Worm (Caenorhabditis elegans) whole organism, L4 larva: ENCODE measurements around the gene col-89.

Experiments
- D1046.2 ChIP-seq: fragments of 200-800 bp; sonication (Bioruptor generic); IDR thresholded peaks from 2 replicates; pipeline ENCODE4 v1.3.6; 2022; ENCODE audit warnings: missing genetic modification characterization, missing compliant biosample characterization
- F26F4.8 ChIP-seq: fragments of 200-800 bp; sonication (Bioruptor generic); conservative IDR thresholded peaks from 2 replicates; pipeline ENCODE4 v1.3.6; 2022; ENCODE audit warnings: missing genetic modification characterization, missing compliant biosample characterization
- F44E2.7 ChIP-seq: fragments of 200-800 bp; sonication (Bioruptor generic); IDR thresholded peaks from 2 replicates; pipeline ENCODE4 v2.1.2; 2022; ENCODE audit warnings: missing genetic modification characterization, missing compliant biosample characterization
- T26A8.4 ChIP-seq: fragments of 200-800 bp; sonication (Bioruptor generic); IDR thresholded peaks from 2 replicates; pipeline ENCODE4 v1.3.6; 2022; ENCODE audit warnings: missing genetic modification characterization, missing compliant biosample characterization
- Y105C5A.15 ChIP-seq: fragments of 200-800 bp; sonication (Bioruptor generic); IDR thresholded peaks from 2 replicates; pipeline ENCODE4 v1.3.6; 2022; ENCODE audit warnings: missing genetic modification characterization, missing compliant biosample characterization
- Y75B8A.6 ChIP-seq: fragments of 200-800 bp; sonication (Bioruptor generic); IDR thresholded peaks from 2 replicates; pipeline ENCODE4 v1.3.6; 2022; ENCODE audit warnings: missing genetic modification reagents, missing genetic modification characterization, missing compliant biosample characterization
- aha-1 ChIP-seq: fragments of 150-350 bp; peaks from one replicate; lab custom pipeline; 2014; ENCODE audit warnings: missing biosample characterization, missing genetic modification characterization
- aly-2 ChIP-seq: sonication (generic microtip); optimal IDR thresholded peaks from 2 replicates; lab custom pipeline; 2018; ENCODE audit warnings: missing biosample characterization, missing genetic modification characterization
- arid-1 ChIP-seq: fragments of 200-800 bp; sonication (Bioruptor generic); conservative IDR thresholded peaks from 2 replicates; pipeline ENCODE4 v1.3.6; 2022; ENCODE audit warnings: missing genetic modification reagents, missing genetic modification characterization, missing compliant biosample characterization
- ceh-20 ChIP-seq: fragments of 200-800 bp; sonication (Bioruptor generic); IDR thresholded peaks from 2 replicates; pipeline ENCODE4 v1.3.6; 2022; ENCODE audit warnings: missing genetic modification reagents, missing genetic modification characterization, missing compliant biosample characterization
- ceh-28 ChIP-seq: fragments of 150-350 bp; optimal IDR thresholded peaks from 2 replicates; lab custom pipeline; 2014; ENCODE audit warnings: missing biosample characterization, missing genetic modification reagents, missing genetic modification characterization
- ceh-32 ChIP-seq: sonication (generic microtip); optimal IDR thresholded peaks from 2 replicates; lab custom pipeline; 2016; ENCODE audit warnings: mild to moderate bottlenecking, missing genetic modification characterization, missing compliant biosample characterization; ENCODE audit not compliant: poor library complexity
- ceh-82 ChIP-seq: sonication (generic microtip); optimal IDR thresholded peaks from 2 replicates; lab custom pipeline; 2017; ENCODE audit warnings: missing biosample characterization, missing genetic modification characterization
- ces-1 ChIP-seq: fragments of 150-350 bp; sonication (generic microtip); optimal IDR thresholded peaks from 4 replicates; lab custom pipeline; 2014; ENCODE audit warnings: missing biosample characterization, missing genetic modification reagents, missing genetic modification characterization
- daf-16 ChIP-seq, 3 experiments: sonication (generic microtip); optimal IDR thresholded peaks; 2 replicates each; lab custom pipeline; 2016 to 2017; ENCODE audit warnings: missing genetic modification characterization in 3 of 3, missing genetic modification reagents in 3 of 3, mild to moderate bottlenecking in 2 of 3, missing compliant biosample characterization in 2 of 3, missing biosample characterization in 1 of 3, moderate library complexity in 1 of 3
- dmd-8 ChIP-seq: fragments of 200-800 bp; sonication (Bioruptor generic); IDR thresholded peaks from 2 replicates; pipeline ENCODE4 v1.3.6; 2022; ENCODE audit warnings: missing genetic modification characterization, missing compliant biosample characterization
- dmd-9 ChIP-seq: fragments of 200-800 bp; sonication (Bioruptor generic); IDR thresholded peaks from 2 replicates; pipeline ENCODE4 v1.3.6; 2022; ENCODE audit warnings: missing genetic modification reagents, missing genetic modification characterization, missing compliant biosample characterization
- duxl-1 ChIP-seq: sonication (generic microtip); optimal IDR thresholded peaks from 2 replicates; lab custom pipeline; 2016; ENCODE audit warnings: mild to moderate bottlenecking, missing genetic modification characterization, moderate library complexity, missing compliant biosample characterization; ENCODE audit not compliant: poor library complexity
- dve-1 ChIP-seq: sonication (generic microtip); optimal IDR thresholded peaks from 2 replicates; lab custom pipeline; 2017; ENCODE audit warnings: antibody characterized with exemption, mild to moderate bottlenecking, missing genetic modification characterization, missing compliant biosample characterization; ENCODE audit not compliant: insufficient read depth
- egl-43 ChIP-seq: fragments of 200-800 bp; sonication (Bioruptor generic); IDR thresholded peaks from 2 replicates; pipeline ENCODE4 v1.3.6; 2022; ENCODE audit warnings: missing genetic modification reagents, missing genetic modification characterization, missing compliant biosample characterization
- fkh-10 ChIP-seq: fragments of 150-350 bp; optimal IDR thresholded peaks from 2 replicates; lab custom pipeline; 2014; ENCODE audit warnings: missing biosample characterization, missing genetic modification reagents, missing genetic modification characterization
- hif-1 ChIP-seq, 2 experiments: sonication (generic microtip); optimal IDR thresholded peaks; 2 replicates each; lab custom pipeline; 2016 to 2017; ENCODE audit warnings: missing compliant biosample characterization in 2 of 2, missing genetic modification characterization in 2 of 2, missing genetic modification reagents in 2 of 2, missing genotype in 2 of 2, mild to moderate bottlenecking in 1 of 2
- hmg-1.1 ChIP-seq: fragments of 200-800 bp; sonication (Bioruptor generic); IDR thresholded peaks from 2 replicates; pipeline ENCODE4 v1.3.6; 2022; ENCODE audit warnings: missing genetic modification reagents, missing genetic modification characterization, missing compliant biosample characterization
- jun-1 ChIP-seq: fragments of 150-350 bp; optimal IDR thresholded peaks from 2 replicates; lab custom pipeline; 2014; ENCODE audit warnings: missing biosample characterization, missing genetic modification reagents, missing genetic modification characterization
- lin-13 ChIP-seq: fragments of 150-350 bp; optimal IDR thresholded peaks from 2 replicates; lab custom pipeline; 2014; ENCODE audit warnings: missing biosample characterization, missing genetic modification reagents, missing genetic modification characterization
- lsy-2 ChIP-seq, 2 experiments: fragments of 150-350 bp in 1 of 2; sonication (generic microtip) in 1 of 2; optimal IDR thresholded peaks; 2 replicates each; lab custom pipeline; 2014 to 2017; ENCODE audit warnings: missing biosample characterization in 2 of 2, missing genetic modification characterization in 2 of 2
- madf-5 ChIP-seq, 2 experiments: fragments of 200-800 bp; sonication (Bioruptor generic); IDR thresholded peaks; 2 replicates each; pipeline ENCODE4 v1.3.6; 2022; ENCODE audit warnings: missing compliant biosample characterization in 2 of 2, missing genetic modification characterization in 2 of 2
- mdl-1 ChIP-seq, 2 experiments: fragments of 150-350 bp in 1 of 2; sonication (generic microtip) in 1 of 2; optimal IDR thresholded peaks; 2 replicates each; lab custom pipeline; 2014 to 2017; ENCODE audit warnings: missing biosample characterization in 2 of 2, missing genetic modification characterization in 2 of 2
- mes-2 ChIP-seq: sonication (generic microtip); optimal IDR thresholded peaks from 2 replicates; lab custom pipeline; 2016; ENCODE audit warnings: missing genotype, mild to moderate bottlenecking, missing genetic modification characterization, missing compliant biosample characterization; ENCODE audit not compliant: poor library complexity, severe bottlenecking
- mxl-3 ChIP-seq: fragments of 200-800 bp; sonication (Bioruptor generic); optimal IDR thresholded peaks from 2 replicates; lab custom pipeline; 2018; ENCODE audit warnings: mild to moderate bottlenecking, missing genetic modification characterization, missing compliant biosample characterization
- nhr-11 ChIP-seq: fragments of 150-350 bp; optimal IDR thresholded peaks from 2 replicates; lab custom pipeline; 2014; ENCODE audit warnings: missing biosample characterization, missing genetic modification characterization
- nhr-111 ChIP-seq: fragments of 200-800 bp; sonication (Bioruptor generic); optimal IDR thresholded peaks from 2 replicates; lab custom pipeline; 2018; ENCODE audit warnings: mild to moderate bottlenecking, missing genetic modification characterization, missing compliant biosample characterization
- nhr-237 ChIP-seq: sonication (generic microtip); optimal IDR thresholded peaks from 2 replicates; lab custom pipeline; 2017; ENCODE audit warnings: missing biosample characterization, missing genetic modification characterization
- nhr-28 ChIP-seq: fragments of 150-350 bp; optimal IDR thresholded peaks from 2 replicates; lab custom pipeline; 2014; ENCODE audit warnings: missing biosample characterization, missing genetic modification characterization
- nhr-41 ChIP-seq: fragments of 200-800 bp; sonication (Bioruptor generic); IDR thresholded peaks from 2 replicates; pipeline ENCODE4 v1.3.6; 2022; ENCODE audit warnings: missing genetic modification reagents, missing genetic modification characterization, missing compliant biosample characterization
- nhr-42 ChIP-seq: fragments of 200-800 bp; sonication (Bioruptor generic); IDR thresholded peaks from 2 replicates; pipeline ENCODE4 v1.3.6; 2022; ENCODE audit warnings: missing genetic modification characterization, missing compliant biosample characterization
- nhr-6 ChIP-seq: fragments of 150-350 bp; optimal IDR thresholded peaks from 2 replicates; lab custom pipeline; 2014; ENCODE audit warnings: missing biosample characterization, missing genetic modification characterization
- nhr-77 ChIP-seq: fragments of 150-350 bp; optimal IDR thresholded peaks from 2 replicates; lab custom pipeline; 2014; ENCODE audit warnings: missing biosample characterization, missing genetic modification characterization
- php-3 ChIP-seq: fragments of 200-800 bp; sonication (Bioruptor generic); IDR thresholded peaks from 2 replicates; pipeline ENCODE4 v1.3.6; 2022; ENCODE audit warnings: missing genetic modification reagents, missing genetic modification characterization, missing compliant biosample characterization
- pqm-1 ChIP-seq: sonication (generic microtip); optimal IDR thresholded peaks from 2 replicates; lab custom pipeline; 2017; ENCODE audit warnings: missing biosample characterization, missing genetic modification characterization
- rbr-2 ChIP-seq: sonication (generic microtip); optimal IDR thresholded peaks from 2 replicates; lab custom pipeline; 2016; ENCODE audit warnings: missing genotype, missing genetic modification characterization, missing compliant biosample characterization
- spr-1 ChIP-seq: sonication (generic microtip); optimal IDR thresholded peaks from 2 replicates; lab custom pipeline; 2016; ENCODE audit warnings: mild to moderate bottlenecking, missing genetic modification characterization, missing compliant biosample characterization
- spr-3 ChIP-seq: fragments of 200-800 bp; sonication (Bioruptor generic); optimal IDR thresholded peaks from 2 replicates; lab custom pipeline; 2018; ENCODE audit warnings: mild to moderate bottlenecking, missing genetic modification characterization, missing compliant biosample characterization
- tra-1 ChIP-seq: fragments of 200-800 bp; sonication (Bioruptor generic); IDR thresholded peaks from 2 replicates; pipeline ENCODE4 v1.3.6; 2022; ENCODE audit warnings: missing genetic modification reagents, missing genetic modification characterization, missing compliant biosample characterization
- unc-130 ChIP-seq: sonication (generic microtip); optimal IDR thresholded peaks from 2 replicates; lab custom pipeline; 2016; ENCODE audit warnings: missing genetic modification reagents, missing genetic modification characterization, missing compliant biosample characterization
- vab-7 ChIP-seq: fragments of 200-800 bp; sonication (Bioruptor generic); IDR thresholded peaks from 2 replicates; pipeline ENCODE4 v1.3.6; 2022; ENCODE audit warnings: missing genetic modification reagents, missing genetic modification characterization, missing compliant biosample characterization
- zfp-2 ChIP-seq: sonication (generic microtip); optimal IDR thresholded peaks from 2 replicates; lab custom pipeline; 2016; ENCODE audit warnings: mild to moderate bottlenecking, missing genetic modification characterization, missing compliant biosample characterization
- ztf-11 ChIP-seq: fragments of 150-350 bp; optimal IDR thresholded peaks from 2 replicates; lab custom pipeline; 2014; ENCODE audit warnings: missing biosample characterization, missing genetic modification characterization

Gene col-89

DNA sequence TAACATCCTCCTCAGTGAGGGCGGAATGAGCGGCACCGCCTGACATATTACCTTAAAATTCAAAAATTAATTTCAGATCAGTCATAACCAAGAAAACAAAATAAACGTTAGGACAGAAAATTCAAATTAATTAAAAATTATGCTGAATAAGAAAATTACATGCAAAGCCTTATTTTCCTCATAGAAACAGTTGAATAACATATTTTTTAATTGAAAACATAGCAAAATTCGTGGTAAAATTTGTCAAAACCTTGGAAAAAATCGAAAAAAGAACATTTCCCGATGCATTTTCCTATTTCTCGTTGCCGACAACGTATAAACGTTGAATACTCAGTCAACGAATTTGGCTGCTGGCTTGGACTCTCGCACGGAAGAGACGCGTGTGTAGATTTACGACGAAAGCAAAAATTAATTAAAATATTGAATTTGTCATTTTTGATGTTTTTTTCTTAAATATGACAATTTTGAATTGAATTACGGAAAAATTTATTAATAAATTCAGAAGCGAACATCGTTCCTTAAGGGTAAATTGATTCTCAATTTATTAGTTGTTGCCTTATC lies 6.2 kb downstream of the col-89 start, which contains the start of the genes rps-0 and rbg-3 (continued):
- TF ChIP-seq mxl-3 (GFP tag; lab: Kevin White, UChicago) (peak; percentile 31), rbr-2 (tag; lab: Kevin White, UChicago) (peak; percentile 88), zfp-2 (tag; lab: Kevin White, UChicago) (peak; percentile 77), nhr-77 (tag; lab: Kevin White, UChicago) (peak; percentile 97), spr-1 (tag; lab: Kevin White, UChicago) (peak; percentile 80), fkh-10 (peak; percentile 88), dve-1 (peak; percentile 97), mes-2 (tag; lab: Kevin White, UChicago) (peak; percentile 95), daf-16 (GFP tag; optimal IDR thresholded peaks at IDR 0.05; lab: Kevin White, UChicago) (peak in 1 of 2 experiments; percentile 33), daf-16 (tag; optimal IDR thresholded peaks at IDR 0.05; lab: Kevin White, UChicago) (peak; percentile 64), nhr-41 (GFP tag; lab: Robert Waterston, UW) (no peak), arid-1 (GFP tag; lab: Robert Waterston, UW) (peak; percentile 57), vab-7 (0 out of 2 replicates have a peak, but pooled peaks have one; percentile 38), ztf-11 (tag; lab: Kevin White, UChicago) (no peak), jun-1 (tag; lab: Kevin White, UChicago) (no peak), lin-13 (peak; percentile 84), mdl-1 (tag; optimal IDR thresholded peaks at IDR 0.05; lab: Kevin White, UChicago) (peak in 1 of 2 experiments; percentile 64), lsy-2 (tag; optimal IDR thresholded peaks at IDR 0.05; lab: Kevin White, UChicago) (peak; percentile 84 to 98), hmg-1.1 (GFP tag; lab: Robert Waterston, UW) (peak; percentile 83), nhr-237 (tag; lab: Kevin White, UChicago) (no peak), aha-1 (tag; lab: Kevin White, UChicago) (peak; percentile 99), egl-43 (GFP tag; lab: Robert Waterston, UW) (no peak)

DNA sequence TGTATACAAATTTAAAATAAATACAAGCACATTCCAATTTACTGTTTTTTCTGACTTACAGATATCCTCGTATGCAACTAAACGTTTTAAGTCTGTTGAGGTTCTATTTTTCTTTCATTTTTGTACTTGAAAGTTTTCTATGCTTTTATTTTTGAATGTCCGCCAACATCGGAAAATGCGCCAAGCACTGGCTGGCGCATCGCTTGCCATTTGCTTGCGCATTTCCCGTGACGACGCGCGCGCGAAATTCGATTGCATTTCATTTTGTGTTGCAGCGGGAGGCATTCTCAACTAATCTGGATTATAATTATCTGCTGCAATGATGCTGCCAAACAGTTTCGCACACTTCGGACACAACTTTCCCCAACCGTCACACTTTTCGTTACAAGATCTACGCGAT lies 9.1 kb downstream of the col-89 start, which contains the start of gene fbxl-2:
Gene fbxl-2 (plus strand): TSS at position 278 of the 400 bp plus-strand sequence.
- TF ChIP-seq dmd-8 (GFP tag; lab: Robert Waterston, UW) (0 out of 2 replicates have a peak, but pooled peaks have one; percentile 24), egl-43 (GFP tag; lab: Robert Waterston, UW) (peak; percentile 82), tra-1 (peak; percentile 84), aly-2 (tag; lab: Kevin White, UChicago) (no peak), nhr-11 (tag; lab: Kevin White, UChicago) (peak; percentile 90), ceh-28 (tag; lab: Kevin White, UChicago) (peak; percentile 6), nhr-6 (tag; lab: Kevin White, UChicago) (peak; percentile 92), ces-1 (GFP tag; lab: Kevin White, UChicago) (no peak), T26A8.4 (GFP tag; lab: Robert Waterston, UW) (peak; percentile 96), duxl-1 (tag; lab: Kevin White, UChicago) (peak; percentile 94), Y75B8A.6 (GFP tag; lab: Robert Waterston, UW) (peak; percentile 89), Y105C5A.15 (peak; percentile 75; the same call in 1 of the 2 replicates), ceh-20 (GFP tag; lab: Robert Waterston, UW) (peak; percentile 93), nhr-42 (GFP tag; lab: Robert Waterston, UW) (peak; percentile 93), pqm-1 (peak; percentile 51), nhr-111 (GFP tag; lab: Kevin White, UChicago) (peak; percentile 55), dve-1 (peak; percentile 95), spr-3 (GFP tag; lab: Kevin White, UChicago) (peak; percentile 75), ceh-82 (tag; lab: Kevin White, UChicago) (no peak), php-3 (peak; percentile 73), madf-5 (GFP tag; IDR thresholded peaks at IDR 0.05; lab: Robert Waterston, UW) (peak in 1 of 2 experiments; percentile 73; a peak in 1 of 4 replicates), hif-1 (tag; optimal IDR thresholded peaks at IDR 0.05; lab: Kevin White, UChicago) (peak; percentile 17 to 84), D1046.2 (GFP tag; lab: Robert Waterston, UW) (peak; percentile 82; the same call in 1 of the 2 replicates), F44E2.7 (GFP tag; lab: Robert Waterston, UW) (no peak), fkh-10 (peak; percentile 96), nhr-28 (tag; lab: Kevin White, UChicago) (peak; percentile 76), ceh-32 (tag; lab: Kevin White, UChicago) (peak; percentile 44), dmd-9 (peak; percentile 87), F26F4.8 (no peak), unc-130 (GFP tag; lab: Kevin White, UChicago) (peak; percentile 71), nhr-41 (GFP tag; lab: Robert Waterston, UW) (peak; percentile 51; the same call in 1 of the 2 replicates)
